Worm (Caenorhabditis elegans): ENCODE results near the gene acr-3.

Gene acr-3

ce11 chrX:6729593-6729992 is 20.3 kb downstream of the acr-3 start, which contains the start of gene K11G12.6:
K11G12.6 (minus strand) TSS chrX:6729657.
- TF ChIP-seq lin-15B (tag; optimal IDR thresholded peaks at IDR 0.05) (no peak), unc-98 (GFP tag; IDR thresholded peaks at IDR 0.05) (no peak), hlh-17 (GFP tag; optimal IDR thresholded peaks at IDR 0.05; ENCODE audit: borderline replicate concordance) (no peak), nhr-20 (tag; optimal IDR thresholded peaks at IDR 0.05) (peak; percentile 41), tlp-1 (tag; optimal IDR thresholded peaks at IDR 0.05) (no peak), xbp-1 (tag; optimal IDR thresholded peaks at IDR 0.05) (peak; percentile 43), mdl-1 (tag; optimal IDR thresholded peaks at IDR 0.05) (peak in 1 of 2 experiments; percentile 12), ceh-88 (GFP tag; IDR thresholded peaks at IDR 0.05) (no peak), pax-3 (tag; optimal IDR thresholded peaks at IDR 0.05) (no peak), nhr-71 (tag; optimal IDR thresholded peaks at IDR 0.05) (peak; percentile 52), dpl-1 (GFP tag; optimal IDR thresholded peaks at IDR 0.05) (no peak), dsc-1 (tag; optimal IDR thresholded peaks at IDR 0.05) (no peak), rnt-1 (tag; optimal IDR thresholded peaks at IDR 0.05) (peak; percentile 1), pqm-1 (tag; optimal IDR thresholded peaks at IDR 0.05) (no peak), lin-13 (GFP tag; optimal IDR thresholded peaks at IDR 0.05) (no peak), efl-3 (GFP tag; optimal IDR thresholded peaks at IDR 0.05) (no peak), grh-1 (GFP tag; IDR thresholded peaks at IDR 0.05) (no peak), nhr-28 (tag; optimal IDR thresholded peaks at IDR 0.05) (no peak), tbx-2 (tag; optimal IDR thresholded peaks at IDR 0.05) (no peak), aha-1 (tag; optimal IDR thresholded peaks at IDR 0.05) (no peak), alr-1 (tag; optimal IDR thresholded peaks at IDR 0.05; ENCODE audit: borderline replicate concordance) (no peak), unc-86 (tag; optimal IDR thresholded peaks at IDR 0.05) (no peak), aly-2 (tag; optimal IDR thresholded peaks at IDR 0.05) (no peak), lin-39 (tag; optimal IDR thresholded peaks at IDR 0.05) (no peak), ceh-82 (tag; optimal IDR thresholded peaks at IDR 0.05) (peak in 1 of 3 experiments; percentile 5), fkh-10 (GFP tag; optimal IDR thresholded peaks at IDR 0.05) (no peak), nhr-77 (tag; optimal IDR thresholded peaks at IDR 0.05) (no peak), vab-15 (tag; optimal IDR thresholded peaks at IDR 0.05) (no peak), unc-130 (tag; optimal IDR thresholded peaks at IDR 0.05) (no peak), fkh-8 (tag; optimal IDR thresholded peaks at IDR 0.05) (no peak), nhr-84 (tag; optimal IDR thresholded peaks at IDR 0.05) (no peak), mef-2 (tag; optimal IDR thresholded peaks at IDR 0.05) (no peak), nhr-76 (tag; optimal IDR thresholded peaks at IDR 0.05) (no peak), jun-1 (tag; optimal IDR thresholded peaks at IDR 0.05) (no peak), ces-1 (GFP tag; optimal IDR thresholded peaks at IDR 0.05) (no peak), swsn-7 (tag; optimal IDR thresholded peaks at IDR 0.05) (no peak), snpc-4 (tag; optimal IDR thresholded peaks at IDR 0.05) (no peak), ceh-90 (tag; optimal IDR thresholded peaks at IDR 0.05) (no peak), ztf-4 (tag; optimal IDR thresholded peaks at IDR 0.05) (no peak), hlh-4 (tag; optimal IDR thresholded peaks at IDR 0.05) (no peak), nhr-12 (tag; optimal IDR thresholded peaks at IDR 0.05) (no peak), ztf-11 (tag; optimal IDR thresholded peaks at IDR 0.05) (no peak), egl-13 (tag; optimal IDR thresholded peaks at IDR 0.05) (no peak), lin-35 (GFP tag; optimal IDR thresholded peaks at IDR 0.05) (peak in 1 of 2 experiments; percentile 30), ama-1 (optimal IDR thresholded peaks at IDR 0.05) (no peak), unc-62 (GFP tag; optimal IDR thresholded peaks at IDR 0.05) (no peak), snu-23 (GFP tag; optimal IDR thresholded peaks at IDR 0.05) (peak; percentile 44), nhr-11 (tag; optimal IDR thresholded peaks at IDR 0.05) (no peak), lin-14 (GFP tag; optimal IDR thresholded peaks at IDR 0.05) (peak; percentile 72), lir-3 (tag; optimal IDR thresholded peaks at IDR 0.05; ENCODE audit: poor library complexity) (no peak), unc-30 (tag; optimal IDR thresholded peaks at IDR 0.05) (no peak), isw-1 (GFP tag; IDR thresholded peaks at IDR 0.05) (no peak), C04F5.9 (tag; optimal IDR thresholded peaks at IDR 0.05) (no peak), skn-1 (tag; optimal IDR thresholded peaks at IDR 0.05) (peak; percentile 3), fos-1 (tag; optimal IDR thresholded peaks at IDR 0.05) (no peak)

Measured in whole organism, L1 larva.